Worm (Caenorhabditis elegans) whole organism, L1 larva: ENCODE data around the gene srw-44.

ENCODE experiments used
- C16A3.4 ChIP-seq: fragments of 150-350 bp; optimal IDR thresholded peaks from 2 replicates; lab custom pipeline; 2014; ENCODE audit warnings: missing biosample characterization, missing genetic modification characterization
- C34B4.2 ChIP-seq: sonication (generic microtip); optimal IDR thresholded peaks from 2 replicates; lab custom pipeline; 2017; ENCODE audit warnings: mild to moderate bottlenecking, missing genetic modification characterization, missing compliant biosample characterization
- Y116A8C.19 ChIP-seq: sonication (generic microtip); optimal IDR thresholded peaks from 2 replicates; lab custom pipeline; 2016; ENCODE audit warnings: missing compliant biosample characterization, missing genetic modification characterization, borderline replicate concordance
- aha-1 ChIP-seq: fragments of 150-350 bp; optimal IDR thresholded peaks from 2 replicates; lab custom pipeline; 2014; ENCODE audit warnings: missing biosample characterization, missing genetic modification characterization
- aly-2 ChIP-seq: fragments of 150-350 bp; optimal IDR thresholded peaks from 2 replicates; lab custom pipeline; 2014; ENCODE audit warnings: missing biosample characterization, missing genetic modification characterization
- ceh-63 ChIP-seq: fragments of 200-800 bp; sonication (Bioruptor generic); optimal IDR thresholded peaks from 2 replicates; lab custom pipeline; 2018; ENCODE audit warnings: mild to moderate bottlenecking, missing genetic modification characterization, missing compliant biosample characterization
- ceh-8 ChIP-seq: fragments of 200-800 bp; sonication (Bioruptor generic); optimal IDR thresholded peaks from 2 replicates; lab custom pipeline; 2018; ENCODE audit warnings: mild to moderate bottlenecking, missing genetic modification characterization, moderate library complexity, missing compliant biosample characterization
- ceh-88 ChIP-seq: fragments of 200-800 bp; sonication (Bioruptor generic); IDR thresholded peaks from 2 replicates; pipeline ENCODE4 v1.3.6; 2022; ENCODE audit warnings: missing genetic modification characterization, missing compliant biosample characterization
- ces-1 ChIP-seq: fragments of 150-350 bp; optimal IDR thresholded peaks from 2 replicates; lab custom pipeline; 2014; ENCODE audit warnings: missing biosample characterization, missing genetic modification reagents, missing genetic modification characterization
- dpl-1 ChIP-seq, 3 experiments: fragments of 150-350 bp in 2 of 3; sonication (generic microtip) in 1 of 3; optimal IDR thresholded peaks; 2 replicates each; lab custom pipeline; 2014 to 2017; ENCODE audit warnings: missing biosample characterization in 3 of 3, missing genetic modification characterization in 3 of 3, missing genetic modification reagents in 3 of 3
- efl-1 ChIP-seq, 4 experiments: fragments of 150-350 bp; optimal IDR thresholded peaks in 3 of 4; peaks in 1 of 4; 1 replicate in 1 of 4; 2 replicates in 3 of 4; lab custom pipeline; 2014; ENCODE audit warnings: missing biosample characterization in 2 of 4, missing genetic modification characterization in 2 of 4, missing genetic modification reagents in 2 of 4
- egl-27 ChIP-seq, 2 experiments: fragments of 150-350 bp in 1 of 2; sonication (generic microtip); optimal IDR thresholded peaks; 3 replicates each; lab custom pipeline; 2017 to 2018; ENCODE audit warnings: missing biosample characterization in 2 of 2, missing genetic modification characterization in 2 of 2, missing genetic modification reagents in 2 of 2
- fkh-10 ChIP-seq: sonication (generic microtip); optimal IDR thresholded peaks from 2 replicates; lab custom pipeline; 2017; ENCODE audit warnings: missing biosample characterization, missing genetic modification reagents, missing genetic modification characterization
- isw-1 ChIP-seq: fragments of 200-800 bp; sonication (Bioruptor generic); IDR thresholded peaks from 2 replicates; pipeline ENCODE4 v1.3.6; 2022; ENCODE audit warnings: missing genetic modification characterization, missing compliant biosample characterization
- jun-1 ChIP-seq: fragments of 150-350 bp; optimal IDR thresholded peaks from 2 replicates; lab custom pipeline; 2014; ENCODE audit warnings: missing biosample characterization, missing genetic modification reagents, missing genetic modification characterization
- lin-13 ChIP-seq: fragments of 150-350 bp; optimal IDR thresholded peaks from 2 replicates; lab custom pipeline; 2014; ENCODE audit warnings: missing biosample characterization, missing genetic modification reagents, missing genetic modification characterization
- lin-14 ChIP-seq: fragments of 200-800 bp; sonication (Bioruptor generic); optimal IDR thresholded peaks from 2 replicates; lab custom pipeline; 2018; ENCODE audit warnings: mild to moderate bottlenecking, missing genetic modification characterization, moderate library complexity, missing compliant biosample characterization
- lin-15B ChIP-seq: fragments of 150-350 bp; sonication (generic microtip); optimal IDR thresholded peaks from 3 replicates; lab custom pipeline; 2014; ENCODE audit warnings: missing biosample characterization, missing genetic modification characterization
- lin-35 ChIP-seq, 2 experiments: fragments of 150-350 bp; optimal IDR thresholded peaks; 2 replicates each; lab custom pipeline; 2014; ENCODE audit warnings: missing biosample characterization in 2 of 2, missing genetic modification characterization in 2 of 2, missing genetic modification reagents in 2 of 2
- lin-39 ChIP-seq: fragments of 150-350 bp; optimal IDR thresholded peaks from 2 replicates; lab custom pipeline; 2014; ENCODE audit warnings: missing biosample characterization, missing genetic modification reagents, missing genetic modification characterization
- lir-3 ChIP-seq: sonication (generic microtip); optimal IDR thresholded peaks from 2 replicates; lab custom pipeline; 2016; ENCODE audit warnings: mild to moderate bottlenecking, missing genetic modification characterization, moderate library complexity, missing compliant biosample characterization; ENCODE audit not compliant: poor library complexity
- mep-1 ChIP-seq: fragments of 150-350 bp; optimal IDR thresholded peaks from 2 replicates; lab custom pipeline; 2014; ENCODE audit warnings: missing biosample characterization, missing genetic modification characterization
- nhr-12 ChIP-seq: sonication (generic microtip); optimal IDR thresholded peaks from 2 replicates; lab custom pipeline; 2017; ENCODE audit warnings: missing biosample characterization, missing genetic modification characterization
- nhr-20 ChIP-seq: sonication (generic microtip); optimal IDR thresholded peaks from 2 replicates; lab custom pipeline; 2016; ENCODE audit warnings: mild to moderate bottlenecking, missing genetic modification characterization, missing compliant biosample characterization
- nhr-47 ChIP-seq: sonication (generic microtip); optimal IDR thresholded peaks from 2 replicates; lab custom pipeline; 2016; ENCODE audit warnings: mild to moderate bottlenecking, missing genetic modification characterization, moderate library complexity, missing compliant biosample characterization
- nhr-71 ChIP-seq: sonication (generic microtip); optimal IDR thresholded peaks from 2 replicates; lab custom pipeline; 2016; ENCODE audit warnings: mild to moderate bottlenecking, missing genetic modification characterization, moderate library complexity, missing compliant biosample characterization
- nhr-77 ChIP-seq: fragments of 150-350 bp; optimal IDR thresholded peaks from 2 replicates; lab custom pipeline; 2014; ENCODE audit warnings: missing biosample characterization, missing genetic modification characterization
- pqm-1 ChIP-seq: sonication (generic microtip); optimal IDR thresholded peaks from 3 replicates; lab custom pipeline; 2017; ENCODE audit warnings: missing biosample characterization, missing genetic modification characterization
- rnt-1 ChIP-seq: sonication (generic microtip); optimal IDR thresholded peaks from 2 replicates; lab custom pipeline; 2016; ENCODE audit warnings: mild to moderate bottlenecking, missing genetic modification characterization, moderate library complexity, missing compliant biosample characterization
- skn-1 ChIP-seq: fragments of 150-350 bp; optimal IDR thresholded peaks from 2 replicates; lab custom pipeline; 2014; ENCODE audit warnings: missing biosample characterization, missing genetic modification characterization
- snpc-4 ChIP-seq: fragments of 150-350 bp; optimal IDR thresholded peaks from 2 replicates; lab custom pipeline; 2014; ENCODE audit warnings: missing biosample characterization, missing genetic modification characterization
- sptf-1 ChIP-seq: fragments of 150-350 bp; optimal IDR thresholded peaks from 2 replicates; lab custom pipeline; 2014; ENCODE audit warnings: missing biosample characterization, missing genetic modification characterization
- swsn-7 ChIP-seq: sonication (generic microtip); optimal IDR thresholded peaks from 2 replicates; lab custom pipeline; 2016; ENCODE audit warnings: missing genetic modification characterization, missing compliant biosample characterization
- tbx-2 ChIP-seq: sonication (generic microtip); optimal IDR thresholded peaks from 2 replicates; lab custom pipeline; 2016; ENCODE audit warnings: missing genetic modification characterization, missing compliant biosample characterization
- tlp-1 ChIP-seq: fragments of 150-350 bp; optimal IDR thresholded peaks from 2 replicates; lab custom pipeline; 2014; ENCODE audit warnings: missing biosample characterization, missing genetic modification characterization
- unc-86 ChIP-seq: sonication (generic microtip); optimal IDR thresholded peaks from 2 replicates; lab custom pipeline; 2016; ENCODE audit warnings: missing genetic modification characterization, missing compliant biosample characterization
- unc-98 ChIP-seq: fragments of 200-800 bp; sonication (Bioruptor generic); IDR thresholded peaks from 2 replicates; pipeline ENCODE4 v1.3.6; 2022; ENCODE audit warnings: missing genetic modification characterization, missing compliant biosample characterization
- vab-15 ChIP-seq: sonication (generic microtip); optimal IDR thresholded peaks from 2 replicates; lab custom pipeline; 2017; ENCODE audit warnings: missing genotype, mild to moderate bottlenecking, missing genetic modification characterization, missing compliant biosample characterization
- xbp-1 ChIP-seq: sonication (generic microtip); optimal IDR thresholded peaks from 2 replicates; lab custom pipeline; 2016; ENCODE audit warnings: missing genetic modification characterization, missing compliant biosample characterization
- zag-1 ChIP-seq: fragments of 150-350 bp; optimal IDR thresholded peaks from 2 replicates; lab custom pipeline; 2014; ENCODE audit warnings: missing biosample characterization, missing genetic modification characterization
- zip-4 ChIP-seq: fragments of 200-800 bp; sonication (Bioruptor generic); optimal IDR thresholded peaks from 2 replicates; lab custom pipeline; 2018; ENCODE audit warnings: mild to moderate bottlenecking, missing genetic modification characterization, moderate library complexity, missing compliant biosample characterization
- ztf-11 ChIP-seq, 2 experiments: sonication (generic microtip); optimal IDR thresholded peaks; 2 replicates each; lab custom pipeline; 2016 to 2017; ENCODE audit warnings: missing genetic modification characterization in 2 of 2, missing biosample characterization in 1 of 2, missing compliant biosample characterization in 1 of 2

Gene srw-44

ce11 chrV:16713797-16714196 is 33.7 kb downstream of the srw-44 start:
- no peak for TF ChIP-seq zag-1
- TF ChIP-seq nhr-12 (tag; lab: Kevin White, UChicago): no peak
- TF ChIP-seq Y116A8C.19 (tag; lab: Kevin White, UChicago): no peak
- no peak for TF ChIP-seq egl-27 (tag; optimal IDR thresholded peaks at IDR 0.05; lab: Kevin White, UChicago)
- TF ChIP-seq snpc-4 (tag; lab: Kevin White, UChicago): no peak
- TF ChIP-seq unc-86 (tag; lab: Kevin White, UChicago): no peak
- no peak for TF ChIP-seq nhr-77
- no peak for TF ChIP-seq xbp-1 (tag; lab: Kevin White, UChicago)
- no peak for TF ChIP-seq mep-1 (tag; lab: Kevin White, UChicago)
- TF ChIP-seq ces-1: no peak
- TF ChIP-seq isw-1 (GFP tag; lab: Robert Waterston, UW): no peak

DNA sequence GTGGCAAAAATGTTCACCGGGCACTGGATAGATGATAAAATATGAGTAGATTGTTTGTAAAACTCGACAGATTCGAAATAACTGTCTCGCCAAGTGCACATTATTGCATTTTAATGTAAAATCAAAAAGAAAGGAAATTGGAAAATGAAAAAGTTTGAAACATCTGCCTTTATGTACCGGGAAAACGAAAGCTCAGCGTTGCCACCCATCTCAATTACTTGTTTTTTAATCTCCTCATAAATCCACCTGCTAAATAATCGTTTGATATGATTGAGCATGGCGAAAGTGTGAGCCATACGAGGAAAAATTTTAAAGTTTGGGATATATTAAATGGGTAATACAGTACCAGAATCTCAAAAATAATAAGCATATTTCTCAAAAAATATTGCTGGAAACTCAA is 36.5 kb downstream of the srw-44 start, which contains the start of gene srh-137:
TSS of gene srh-137 (minus strand) at position 101 of the 400 bp plus-strand sequence.
- TF ChIP-seq tbx-2: no peak
- TF ChIP-seq nhr-71 (tag; lab: Kevin White, UChicago): no peak
- no peak for TF ChIP-seq ceh-8 (GFP tag; lab: Kevin White, UChicago)
- no peak for TF ChIP-seq rnt-1 (tag; lab: Kevin White, UChicago)
- no peak for TF ChIP-seq unc-98 (GFP tag; lab: Robert Waterston, UW)
- TF ChIP-seq lin-14 (GFP tag; lab: Kevin White, UChicago): no peak

DNA sequence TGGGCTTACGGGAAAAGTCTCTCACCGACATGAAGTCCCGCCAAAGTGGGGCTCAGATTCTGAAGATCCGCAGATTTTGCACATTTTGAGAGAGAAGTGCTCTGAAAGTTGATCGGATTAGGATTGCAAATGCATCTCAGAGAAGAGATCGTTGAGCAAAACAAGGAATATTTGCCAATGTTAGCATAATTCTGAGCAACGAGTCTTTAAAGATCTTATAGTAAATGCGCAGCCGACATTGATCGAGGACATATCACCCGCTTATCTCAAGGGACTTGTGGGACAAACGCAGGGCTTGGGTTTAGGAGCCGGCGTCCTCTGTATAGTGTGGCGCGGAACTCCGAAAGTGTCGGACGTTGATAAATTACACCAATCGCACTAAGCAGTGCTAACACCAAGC is 43.7 kb downstream of the srw-44 start, which contains the start of gene nhr-112:
TSS of gene nhr-112 (minus strand) at position 101 of the 400 bp plus-strand sequence.
- TF ChIP-seq ceh-8 (GFP tag; lab: Kevin White, UChicago) (no peak), ceh-88 (no peak), tlp-1 (tag; lab: Kevin White, UChicago) (no peak), sptf-1 (tag; lab: Kevin White, UChicago) (no peak)
- TF ChIP-seq, all 84 proteins: peak for 0

DNA sequence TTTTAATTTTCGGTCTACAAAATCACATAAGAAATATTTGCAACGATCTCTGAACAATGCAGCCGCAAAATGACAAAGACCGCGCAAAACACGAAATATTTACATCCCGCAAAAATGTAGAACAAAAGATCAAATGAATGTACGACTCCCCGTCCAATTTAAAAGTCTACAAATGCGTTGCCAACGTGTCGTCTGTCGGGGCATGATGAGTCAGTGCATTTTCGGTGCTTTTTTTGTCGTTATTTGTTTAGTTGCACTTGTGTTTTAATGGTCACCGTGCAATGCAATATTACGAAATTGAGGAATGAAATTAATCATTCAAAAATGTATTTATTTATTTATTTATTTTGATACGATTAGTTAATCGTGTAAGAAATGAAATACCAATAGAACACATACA is 44.5 kb downstream of the srw-44 start:
- TF ChIP-seq sptf-1 (tag; lab: Kevin White, UChicago) (no peak), jun-1 (tag; lab: Kevin White, UChicago) (no peak), lin-35 (GFP tag; optimal IDR thresholded peaks at IDR 0.05; lab: Kevin White, UChicago) (no peak), vab-15 (no peak), pqm-1 (tag; lab: Kevin White, UChicago) (no peak), aha-1 (tag; lab: Kevin White, UChicago) (no peak), C16A3.4 (no peak), nhr-77 (no peak), swsn-7 (tag; lab: Kevin White, UChicago) (no peak), C34B4.2 (no peak), ceh-63 (GFP tag; lab: Kevin White, UChicago) (no peak), lin-13 (GFP tag; lab: Kevin White, UChicago) (no peak), dpl-1 (GFP tag; optimal IDR thresholded peaks at IDR 0.05; lab: Kevin White, UChicago) (no peak), lir-3 (tag; lab: Kevin White, UChicago) (no peak), aly-2 (tag; lab: Kevin White, UChicago) (no peak), efl-1 (optimal IDR thresholded peaks at IDR 0.05; lab: Kevin White, UChicago) (no peak), efl-1 (GFP tag; optimal IDR thresholded peaks at IDR 0.05 in 1 of 2; lab: Kevin White, UChicago) (no peak), lin-39 (tag; lab: Kevin White, UChicago) (no peak), nhr-47 (tag; lab: Kevin White, UChicago) (no peak), nhr-20 (tag; lab: Kevin White, UChicago) (peak; percentile 25), ztf-11 (tag; optimal IDR thresholded peaks at IDR 0.05; lab: Kevin White, UChicago) (no peak), skn-1 (tag; lab: Kevin White, UChicago) (peak; percentile 8), fkh-10 (GFP tag; lab: Kevin White, UChicago) (no peak), zip-4 (GFP tag; lab: Kevin White, UChicago) (no peak), isw-1 (GFP tag; lab: Robert Waterston, UW) (no peak), lin-15B (tag; lab: Kevin White, UChicago) (no peak), egl-27 (tag; optimal IDR thresholded peaks at IDR 0.05; lab: Kevin White, UChicago) (peak in 1 of 2 experiments; percentile 17)
- TF ChIP-seq, all 84 proteins: peak for 3
